Worm (Caenorhabditis elegans) whole organism, L3 larva: ENCODE measurements around the gene Y37H2A.11.

Experiments
- R02D3.7 ChIP-seq: fragments of 150-350 bp; optimal IDR thresholded peaks from 2 replicates; lab custom pipeline; 2014; ENCODE audit warnings: missing biosample characterization, missing genetic modification characterization
- ama-1 ChIP-seq: fragments of 150-350 bp; optimal IDR thresholded peaks from 2 replicates; lab custom pipeline; 2018
- ceh-16 ChIP-seq: sonication (generic microtip); optimal IDR thresholded peaks from 2 replicates; lab custom pipeline; 2017; ENCODE audit warnings: missing biosample characterization, missing genetic modification characterization
- ceh-28 ChIP-seq: fragments of 150-350 bp; optimal IDR thresholded peaks from 2 replicates; lab custom pipeline; 2014; ENCODE audit warnings: missing biosample characterization, missing genetic modification reagents, missing genetic modification characterization
- ceh-82 ChIP-seq: fragments of 150-350 bp; optimal IDR thresholded peaks from 2 replicates; lab custom pipeline; 2014; ENCODE audit warnings: missing biosample characterization, missing genetic modification characterization
- ceh-9 ChIP-seq: sonication (generic microtip); optimal IDR thresholded peaks from 2 replicates; lab custom pipeline; 2018; ENCODE audit warnings: missing biosample characterization, missing genetic modification characterization
- daf-12 ChIP-seq: fragments of 150-350 bp; optimal IDR thresholded peaks from 2 replicates; lab custom pipeline; 2014; ENCODE audit warnings: missing biosample characterization, missing genetic modification reagents, missing genetic modification characterization
- egl-27 ChIP-seq: sonication (generic microtip); optimal IDR thresholded peaks from 4 replicates; lab custom pipeline; 2017; ENCODE audit warnings: missing biosample characterization, missing genetic modification reagents, missing genetic modification characterization
- egl-5 ChIP-seq: fragments of 150-350 bp; optimal IDR thresholded peaks from 2 replicates; lab custom pipeline; 2017; ENCODE audit warnings: missing biosample characterization, missing genetic modification reagents, missing genetic modification characterization, inconsistent platforms
- elt-1 ChIP-seq: fragments of 150-350 bp; optimal IDR thresholded peaks from 2 replicates; lab custom pipeline; 2014; ENCODE audit warnings: missing biosample characterization, missing genetic modification characterization
- elt-2 ChIP-seq: sonication (generic microtip); optimal IDR thresholded peaks from 2 replicates; lab custom pipeline; 2016; ENCODE audit warnings: missing genetic modification reagents, mild to moderate bottlenecking, missing genetic modification characterization, missing compliant biosample characterization
- eor-1 ChIP-seq, 2 experiments: fragments of 150-350 bp; optimal IDR thresholded peaks; 2 replicates each; lab custom pipeline; 2014 to 2018; ENCODE audit warnings: missing biosample characterization in 2 of 2, missing genetic modification characterization in 2 of 2
- fkh-10 ChIP-seq: sonication (generic microtip); optimal IDR thresholded peaks from 2 replicates; lab custom pipeline; 2017; ENCODE audit warnings: missing biosample characterization, missing genetic modification reagents, missing genetic modification characterization
- fkh-2 ChIP-seq: fragments of 150-350 bp; optimal IDR thresholded peaks from 2 replicates; lab custom pipeline; 2014; ENCODE audit warnings: missing biosample characterization, missing genetic modification reagents, missing genetic modification characterization
- fos-1 ChIP-seq: fragments of 150-350 bp; optimal IDR thresholded peaks from 2 replicates; lab custom pipeline; 2014; ENCODE audit warnings: missing biosample characterization, missing genetic modification characterization
- hmg-11 ChIP-seq: sonication (generic microtip); optimal IDR thresholded peaks from 2 replicates; lab custom pipeline; 2016; ENCODE audit warnings: missing genetic modification characterization, missing compliant biosample characterization
- jun-1 ChIP-seq: fragments of 150-350 bp; optimal IDR thresholded peaks from 2 replicates; lab custom pipeline; 2014; ENCODE audit warnings: missing biosample characterization, missing genetic modification reagents, missing genetic modification characterization
- lsy-12 ChIP-seq: sonication (generic microtip); optimal IDR thresholded peaks from 2 replicates; lab custom pipeline; 2016; ENCODE audit warnings: mild to moderate bottlenecking, missing genetic modification characterization, missing compliant biosample characterization
- nfya-1 ChIP-seq: sonication (generic microtip); optimal IDR thresholded peaks from 2 replicates; lab custom pipeline; 2017; ENCODE audit warnings: missing genetic modification characterization, mild to moderate bottlenecking, missing compliant biosample characterization, antibody characterized with exemption, moderate library complexity; ENCODE audit not compliant: insufficient read depth
- nhr-11 ChIP-seq: fragments of 150-350 bp; optimal IDR thresholded peaks from 2 replicates; lab custom pipeline; 2014; ENCODE audit warnings: missing biosample characterization, missing genetic modification characterization
- nhr-237 ChIP-seq: fragments of 150-350 bp; optimal IDR thresholded peaks from 2 replicates; lab custom pipeline; 2014; ENCODE audit warnings: missing biosample characterization, missing genetic modification characterization
- nhr-28 ChIP-seq: fragments of 150-350 bp; optimal IDR thresholded peaks from 2 replicates; lab custom pipeline; 2014; ENCODE audit warnings: missing biosample characterization, missing genetic modification characterization
- nhr-43 ChIP-seq: sonication (generic microtip); optimal IDR thresholded peaks from 2 replicates; lab custom pipeline; 2016; ENCODE audit warnings: mild to moderate bottlenecking, missing genetic modification characterization, missing compliant biosample characterization; ENCODE audit not compliant: poor library complexity, severe bottlenecking
- nhr-67 ChIP-seq: fragments of 150-350 bp; optimal IDR thresholded peaks from 2 replicates; lab custom pipeline; 2014; ENCODE audit warnings: missing biosample characterization, missing genetic modification characterization
- nhr-77 ChIP-seq: fragments of 150-350 bp; optimal IDR thresholded peaks from 2 replicates; lab custom pipeline; 2014; ENCODE audit warnings: missing biosample characterization, missing genetic modification characterization
- pha-4 ChIP-seq: fragments of 150-350 bp; optimal IDR thresholded peaks from 2 replicates; lab custom pipeline; 2014; ENCODE audit warnings: missing biosample characterization, missing genetic modification reagents, missing genetic modification characterization
- pqm-1 ChIP-seq: fragments of 150-350 bp; optimal IDR thresholded peaks from 2 replicates; lab custom pipeline; 2017; ENCODE audit warnings: missing biosample characterization, missing genetic modification characterization, inconsistent platforms
- skn-1 ChIP-seq: fragments of 150-350 bp; optimal IDR thresholded peaks from 2 replicates; lab custom pipeline; 2014; ENCODE audit warnings: missing biosample characterization, missing genetic modification characterization
- snpc-4 ChIP-seq: fragments of 150-350 bp; optimal IDR thresholded peaks from 2 replicates; lab custom pipeline; 2014; ENCODE audit warnings: missing biosample characterization, missing genetic modification characterization
- tbx-2 ChIP-seq: sonication (generic microtip); optimal IDR thresholded peaks from 2 replicates; lab custom pipeline; 2016; ENCODE audit warnings: mild to moderate bottlenecking, missing genetic modification characterization, missing compliant biosample characterization
- unc-39 ChIP-seq: sonication (generic microtip); optimal IDR thresholded peaks from 4 replicates; lab custom pipeline; 2017; ENCODE audit warnings: missing biosample characterization, missing genetic modification characterization
- unc-62 ChIP-seq: fragments of 150-350 bp; sonication (generic microtip); optimal IDR thresholded peaks from 4 replicates; lab custom pipeline; 2014; ENCODE audit warnings: missing biosample characterization, missing genetic modification reagents, missing genetic modification characterization
- zag-1 ChIP-seq: fragments of 150-350 bp; optimal IDR thresholded peaks from 2 replicates; lab custom pipeline; 2014; ENCODE audit warnings: missing biosample characterization, missing genetic modification characterization
- ztf-4 ChIP-seq: fragments of 150-350 bp; optimal IDR thresholded peaks from 2 replicates; lab custom pipeline; 2014; ENCODE audit warnings: missing biosample characterization, missing genetic modification characterization

The Y37H2A.11 gene

ce11 chrV:18129663-18130272, 11.5 kb upstream of the Y37H2A.11 start:
- peak; percentile 82 for TF ChIP-seq ceh-28

DNA sequence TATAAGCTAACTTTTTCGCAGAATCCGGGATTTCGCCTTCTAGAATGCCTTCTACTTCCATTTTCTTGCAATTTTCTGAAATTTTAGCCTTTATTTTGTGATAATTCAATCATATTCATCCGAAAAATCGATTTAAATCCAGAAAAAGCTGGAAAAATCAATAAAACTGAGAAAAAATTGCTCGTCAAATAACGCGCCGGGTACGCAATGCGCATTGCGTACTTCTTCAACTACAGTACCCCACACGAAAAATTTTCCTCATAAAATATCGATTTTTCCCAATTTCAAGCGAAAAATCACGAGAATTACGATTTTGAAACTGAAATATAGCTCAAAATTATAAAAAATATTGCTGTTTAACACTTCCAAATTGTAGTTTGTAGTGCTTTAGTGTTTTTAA, 10.2 kb upstream of the Y37H2A.11 start, which contains the start of gene Y37H2A.12:
Gene Y37H2A.12, minus strand, starts transcription at position 81 of the 400 bp plus-strand sequence.
- TF ChIP-seq hmg-11 (tag; lab: Kevin White, UChicago) (no peak), ceh-28 (peak; percentile 6), ama-1 (lab: Kevin White, UChicago) (no peak)

- TF ChIP-seq nhr-43 (tag; lab: Kevin White, UChicago): no peak
- TF ChIP-seq nhr-67 (tag; lab: Kevin White, UChicago): no peak
- TF ChIP-seq ztf-4 (tag; lab: Kevin White, UChicago): no peak
- no peak for TF ChIP-seq unc-39 (tag; lab: Kevin White, UChicago)
- TF ChIP-seq ceh-82 (tag; lab: Kevin White, UChicago): no peak
- no peak for TF ChIP-seq nhr-237
- no peak for TF ChIP-seq ama-1 (lab: Kevin White, UChicago)
- no peak for TF ChIP-seq daf-12 (tag; lab: Kevin White, UChicago)
- no peak for TF ChIP-seq eor-1 (tag; optimal IDR thresholded peaks at IDR 0.05; lab: Kevin White, UChicago)
- no peak for TF ChIP-seq jun-1 (tag; lab: Kevin White, UChicago)
- TF ChIP-seq R02D3.7: no peak
- no peak for TF ChIP-seq fkh-2
- TF ChIP-seq ceh-9 (tag; lab: Kevin White, UChicago): no peak
- TF ChIP-seq elt-2 (tag; lab: Kevin White, UChicago): no peak
- no peak for TF ChIP-seq pqm-1 (tag; lab: Kevin White, UChicago)
These were observed 8.1 kb upstream of the Y37H2A.11 start, which contains the start of gene Y37H2A.18 for ce11 chrV:18133177-18133576. Gene Y37H2A.18, minus strand, starts transcription at chrV:18133277.

DNA sequence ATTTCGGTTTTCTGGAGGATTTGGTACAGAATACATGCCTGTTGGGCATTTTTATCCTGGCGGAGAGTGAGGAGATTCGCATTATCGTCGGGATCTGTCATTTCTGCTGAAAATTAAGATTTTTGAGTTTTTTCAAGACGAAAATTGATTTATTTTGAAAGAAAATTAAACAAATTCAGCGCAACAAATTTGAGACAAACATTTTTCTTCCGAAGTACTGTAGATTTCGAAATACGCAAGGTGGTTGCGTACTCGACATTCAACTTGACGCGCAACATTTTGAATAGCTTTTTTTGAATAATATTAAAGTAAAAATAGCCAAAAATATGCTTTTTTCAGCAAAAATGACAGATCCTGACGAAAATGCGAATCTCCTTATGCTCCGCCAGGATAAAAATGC, 6.9 kb upstream of the Y37H2A.11 start, which contains the start of gene Y37H2A.7:
Gene Y37H2A.7, minus strand, starts transcription at position 101 of the 400 bp plus-strand sequence.
- no peak for TF ChIP-seq egl-27 (tag; lab: Kevin White, UChicago)
- TF ChIP-seq R02D3.7: no peak
- no peak for TF ChIP-seq snpc-4 (tag; lab: Kevin White, UChicago)
- TF ChIP-seq skn-1 (tag; lab: Kevin White, UChicago): no peak
- no peak for TF ChIP-seq fkh-10 (GFP tag; lab: Kevin White, UChicago)
- no peak for TF ChIP-seq egl-5 (tag; lab: Kevin White, UChicago)
- no peak for TF ChIP-seq nhr-11
- TF ChIP-seq zag-1 (tag; lab: Kevin White, UChicago): no peak
- TF ChIP-seq lsy-12: no peak
- TF ChIP-seq nhr-237: no peak
- no peak for TF ChIP-seq jun-1 (tag; lab: Kevin White, UChicago)
- TF ChIP-seq unc-62 (GFP tag; lab: Kevin White, UChicago): no peak
- no peak for TF ChIP-seq tbx-2 (tag; lab: Kevin White, UChicago)
- no peak for TF ChIP-seq nhr-43 (tag; lab: Kevin White, UChicago)
- no peak for TF ChIP-seq fos-1 (tag; lab: Kevin White, UChicago)
- TF ChIP-seq ceh-16 (tag; lab: Kevin White, UChicago): no peak
- TF ChIP-seq, all 47 proteins: peak for 0

ce11 chrV:18137679-18138078, 3.6 kb upstream of the Y37H2A.11 start:
- no peak for TF ChIP-seq pha-4 (tag; lab: Kevin White, UChicago)
- TF ChIP-seq snpc-4 (tag; lab: Kevin White, UChicago): no peak
- no peak for TF ChIP-seq ceh-28
- no peak for TF ChIP-seq nhr-11
- no peak for TF ChIP-seq nhr-77
- TF ChIP-seq nhr-28: no peak
- TF ChIP-seq elt-1 (tag; lab: Kevin White, UChicago): no peak

ce11 chrV:18138695-18139094, 2.6 kb upstream of the Y37H2A.11 start, which contains the start of gene Y37H2A.10:
Gene Y37H2A.10, plus strand, starts transcription at chrV:18138995.
- TF ChIP-seq elt-1 (tag; lab: Kevin White, UChicago) (no peak), ceh-82 (tag; lab: Kevin White, UChicago) (no peak), nfya-1 (tag; lab: Kevin White, UChicago) (no peak)
